Fruit fly (Drosophila melanogaster) whole organism, adult: ENCODE data around the gene CG33285.

Source experiments
- CG33017 ChIP-seq: fragments of 200-800 bp; sonication (Bioruptor generic); optimal IDR thresholded peaks from 2 replicates; lab custom pipeline; 2018; ENCODE audit warnings: missing biosample characterization, mild to moderate bottlenecking, missing genetic modification characterization, moderate library complexity
- CG5204 ChIP-seq: fragments of 200-800 bp; sonication (Bioruptor generic); optimal IDR thresholded peaks from 2 replicates; lab custom pipeline; 2016; ENCODE audit warnings: missing biosample characterization, missing genetic modification characterization
- Crg-1 ChIP-seq: fragments of 200-800 bp; sonication (Bioruptor generic); optimal IDR thresholded peaks from 2 replicates; lab custom pipeline; 2016; ENCODE audit warnings: missing biosample characterization, missing genetic modification characterization
- kay ChIP-seq: fragments of 200-800 bp; sonication (Bioruptor generic); peaks from one replicate; lab custom pipeline; 2016; ENCODE audit warnings: missing biosample characterization, missing genetic modification characterization, borderline replicate concordance
- ovo ChIP-seq: fragments of 200-800 bp; sonication (Bioruptor generic); optimal IDR thresholded peaks from 2 replicates; lab custom pipeline; 2016; ENCODE audit warnings: missing biosample characterization, missing genetic modification characterization
- pad ChIP-seq: fragments of 200-800 bp; sonication (Bioruptor generic); optimal IDR thresholded peaks from 3 replicates; lab custom pipeline; 2017; ENCODE audit warnings: missing biosample characterization, missing genetic modification characterization, mild to moderate bottlenecking, moderate library complexity, missing genetic modification reagents
- toe ChIP-seq: fragments of 200-800 bp; sonication (Bioruptor generic); optimal IDR thresholded peaks from 2 replicates; lab custom pipeline; 2016; ENCODE audit warnings: missing biosample characterization, missing genetic modification characterization

DNA sequence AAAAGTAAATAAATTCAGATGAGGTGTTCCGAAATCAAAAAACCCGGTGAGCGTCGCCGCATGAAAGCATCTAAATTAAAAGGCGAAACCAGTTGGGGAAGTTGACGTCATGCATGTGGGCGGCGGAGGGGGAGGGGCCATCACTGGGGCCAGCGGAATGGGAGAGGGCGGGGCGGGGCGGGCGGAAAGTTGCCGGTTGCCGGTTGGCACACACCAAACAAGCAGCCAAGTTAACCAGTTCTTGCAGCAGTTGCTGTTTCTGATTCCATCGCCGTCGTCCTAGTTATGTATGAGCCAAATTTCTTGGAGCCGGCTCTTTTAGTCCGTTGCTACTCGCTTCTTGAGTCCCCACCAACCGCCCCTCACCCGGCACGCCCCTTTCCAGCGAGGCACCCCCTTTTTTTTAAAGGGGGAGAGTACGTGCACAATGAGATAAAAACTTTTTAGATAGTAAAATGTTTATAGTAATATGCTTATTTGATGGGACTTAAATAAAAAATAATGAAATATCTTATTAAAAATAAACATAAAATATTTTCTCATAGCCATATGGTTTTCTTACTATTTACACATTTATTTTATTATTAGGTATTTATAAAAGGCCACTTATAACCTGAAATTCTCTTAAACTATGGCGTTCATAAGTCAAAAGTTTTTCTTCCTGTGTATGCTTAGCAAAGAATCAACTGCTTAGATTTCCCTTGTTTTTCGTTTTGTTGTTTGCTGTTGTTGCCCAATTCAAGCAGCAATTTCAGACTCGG is 36.4 kb downstream of the CG33285 start:
- TF ChIP-seq kay (GFP tag; lab: Kevin White, UChicago) (no peak), ovo (GFP tag; lab: Kevin White, UChicago) (no peak), CG33017 (no peak), pad (no peak), CG5204 (no peak), toe (GFP tag; lab: Kevin White, UChicago) (no peak), Crg-1 (GFP tag; lab: Kevin White, UChicago) (no peak)
